Fruit fly (Drosophila melanogaster) whole organism, embryonic: ENCODE data around the gene Cyt-c1.

Experiments used
- CG11723 ChIP-seq: fragments of 200-800 bp; sonication (Bioruptor generic); optimal IDR thresholded peaks from 2 replicates; lab custom pipeline; 2017; ENCODE audit warnings: missing biosample characterization, mild to moderate bottlenecking, missing genetic modification characterization
- CG2889 ChIP-seq: fragments of 200-800 bp; sonication (Bioruptor generic); IDR thresholded peaks from 3 replicates; pipeline ENCODE4 v1.3.6; 2022; ENCODE audit warnings: missing biosample characterization, missing genetic modification characterization
- Camta ChIP-seq: fragments of 200-800 bp; sonication (Bioruptor generic); optimal IDR thresholded peaks from 2 replicates; lab custom pipeline; 2016; ENCODE audit warnings: missing biosample characterization, missing genetic modification characterization

- TF ChIP-seq CG11723, result no peak
- TF ChIP-seq Camta (GFP tag; lab: Kevin White, UChicago), result no peak
- no peak for TF ChIP-seq CG2889
These were observed 22.7 kb downstream of the Cyt-c1 start, which contains the start of gene Ir64a for dm6 chr3L:5382721-5383120.
